Fruit fly (Drosophila melanogaster): Measurements from ENCODE around the gene dmt.

dmt gene

dm6 chr3R:9679746-9680145 is 31.2 kb upstream of the dmt start, which contains the start of gene nmdyn-D7:
Gene nmdyn-D7 (plus strand): TSS chr3R:9679939.
- TF ChIP-seq sim (GFP tag; IDR thresholded peaks at IDR 0.05) (0 out of 2 replicates have a peak, but pooled peaks have one; percentile 28), hb (GFP tag; IDR thresholded peaks at IDR 0.05; ENCODE audit: partially characterized antibody) (0 out of 3 replicates have a peak, but pooled peaks have one; percentile 45), MESR4 (GFP tag; optimal IDR thresholded peaks at IDR 0.05) (peak; percentile 44), bigmax (GFP tag; optimal IDR thresholded peaks at IDR 0.05) (peak; percentile 34), YL-1 (GFP tag; optimal IDR thresholded peaks at IDR 0.05) (peak; percentile 50), CG31441 (GFP tag; IDR thresholded peaks at IDR 0.05) (no peak), CG14710 (tag; optimal IDR thresholded peaks at IDR 0.05) (peak; percentile 38), lbe (GFP tag; optimal IDR thresholded peaks at IDR 0.05) (no peak), Dll (GFP tag; IDR thresholded peaks at IDR 0.05; ENCODE audit: partially characterized antibody) (0 out of 4 replicates have a peak, but pooled peaks have one; percentile 42), sens-2 (GFP tag; IDR thresholded peaks at IDR 0.05) (no peak), CG2712 (tag; optimal IDR thresholded peaks at IDR 0.05) (peak; percentile 1), CG13287 (GFP tag; IDR thresholded peaks at IDR 0.05; ENCODE audit: partially characterized antibody) (peak; percentile 24; the same call in 1 of the 2 replicates), CG7556 (GFP tag; optimal IDR thresholded peaks at IDR 0.05) (no peak), HmgZ (tag; optimal IDR thresholded peaks at IDR 0.05) (peak; percentile 24), CG17186 (GFP tag; optimal IDR thresholded peaks at IDR 0.05) (peak; percentile 23), CG6683 (GFP tag; optimal IDR thresholded peaks at IDR 0.05) (no peak), grau (tag; optimal IDR thresholded peaks at IDR 0.05) (peak; percentile 87), BEAF-32 (GFP tag; optimal IDR thresholded peaks at IDR 0.05) (peak; percentile 2), gfzf (GFP tag; optimal IDR thresholded peaks at IDR 0.05) (peak; percentile 45), row (GFP tag; IDR thresholded peaks at IDR 0.05) (peak; percentile 26; the same call in 1 of the 3 replicates), inv (GFP tag; IDR thresholded peaks at IDR 0.05; ENCODE audit: partially characterized antibody) (no peak), CG9727 (GFP tag; optimal IDR thresholded peaks at IDR 0.05) (no peak), Med (GFP tag) (peak; percentile 64), CG2120 (GFP tag; optimal IDR thresholded peaks at IDR 0.05) (no peak), cas (GFP tag; IDR thresholded peaks at IDR 0.05) (no peak), bbx (GFP tag; IDR thresholded peaks at IDR 0.05; ENCODE audit: partially characterized antibody) (peak; percentile 54), sens (GFP tag) (peak; percentile 37), Rfx (GFP tag; IDR thresholded peaks at IDR 0.05) (peak; percentile 70), Oaz (GFP tag; IDR thresholded peaks at IDR 0.05) (no peak), E2f2 (GFP tag; IDR thresholded peaks at IDR 0.05) (peak; percentile 97), Awh (GFP tag; IDR thresholded peaks at IDR 0.05) (no peak), prd (optimal IDR thresholded peaks at IDR 0.05) (no peak), prd (GFP tag; IDR thresholded peaks at IDR 0.05) (no peak), fru (optimal IDR thresholded peaks at IDR 0.05) (no peak), H2.0 (GFP tag; IDR thresholded peaks at IDR 0.05) (no peak), pzg (GFP tag; optimal IDR thresholded peaks at IDR 0.05) (peak; percentile 44), Myb (GFP tag; optimal IDR thresholded peaks at IDR 0.05) (peak; percentile 24), CG13296 (GFP tag; optimal IDR thresholded peaks at IDR 0.05) (no peak), fd3F (GFP tag; optimal IDR thresholded peaks at IDR 0.05) (peak; percentile 13), CG12071 (GFP tag; optimal IDR thresholded peaks at IDR 0.05) (no peak), Lpt (GFP tag; optimal IDR thresholded peaks at IDR 0.05) (no peak), stwl (tag; optimal IDR thresholded peaks at IDR 0.05) (peak; percentile 59), dm (GFP tag; optimal IDR thresholded peaks at IDR 0.05) (no peak), CG10147 (GFP tag; optimal IDR thresholded peaks at IDR 0.05) (no peak), Xrp1 (GFP tag; IDR thresholded peaks at IDR 0.05) (no peak), gsb (GFP tag; IDR thresholded peaks at IDR 0.05) (no peak), Elba2 (GFP tag; optimal IDR thresholded peaks at IDR 0.05) (peak; percentile 18), vvl (GFP tag; IDR thresholded peaks at IDR 0.05) (peak; percentile 30; the same call in 1 of the 2 replicates), CG8765 (GFP tag; IDR thresholded peaks at IDR 0.05) (no peak), MBD-R2 (GFP tag; IDR thresholded peaks at IDR 0.05) (peak; percentile 71; the same call in 1 of the 2 replicates), hbn (GFP tag; IDR thresholded peaks at IDR 0.05; ENCODE audit: partially characterized antibody) (no peak)
